Fruit fly (Drosophila melanogaster) whole organism: ENCODE data around the gene Snmp2.

Experiments used
- Dll ChIP-seq: fragments of >200 bp; optimal IDR thresholded peaks from 2 replicates; lab custom pipeline; 2017
- EcR ChIP-seq, 2 experiments: fragments of >200 bp; optimal IDR thresholded peaks; 2 replicates each; lab custom pipeline; 2017; ENCODE audit warnings: missing biosample characterization in 2 of 2, missing genetic modification characterization in 2 of 2, missing genetic modification reagents in 2 of 2
- pan ChIP-seq: fragments of >200 bp; optimal IDR thresholded peaks from 2 replicates; lab custom pipeline; 2017
- psq ChIP-seq: fragments of >200 bp; optimal IDR thresholded peaks from 2 replicates; lab custom pipeline; 2017
- usp ChIP-seq: fragments of >200 bp; optimal IDR thresholded peaks from 2 replicates; lab custom pipeline; 2017; ENCODE audit warnings: missing biosample characterization, missing genetic modification characterization, mixed read lengths

DNA sequence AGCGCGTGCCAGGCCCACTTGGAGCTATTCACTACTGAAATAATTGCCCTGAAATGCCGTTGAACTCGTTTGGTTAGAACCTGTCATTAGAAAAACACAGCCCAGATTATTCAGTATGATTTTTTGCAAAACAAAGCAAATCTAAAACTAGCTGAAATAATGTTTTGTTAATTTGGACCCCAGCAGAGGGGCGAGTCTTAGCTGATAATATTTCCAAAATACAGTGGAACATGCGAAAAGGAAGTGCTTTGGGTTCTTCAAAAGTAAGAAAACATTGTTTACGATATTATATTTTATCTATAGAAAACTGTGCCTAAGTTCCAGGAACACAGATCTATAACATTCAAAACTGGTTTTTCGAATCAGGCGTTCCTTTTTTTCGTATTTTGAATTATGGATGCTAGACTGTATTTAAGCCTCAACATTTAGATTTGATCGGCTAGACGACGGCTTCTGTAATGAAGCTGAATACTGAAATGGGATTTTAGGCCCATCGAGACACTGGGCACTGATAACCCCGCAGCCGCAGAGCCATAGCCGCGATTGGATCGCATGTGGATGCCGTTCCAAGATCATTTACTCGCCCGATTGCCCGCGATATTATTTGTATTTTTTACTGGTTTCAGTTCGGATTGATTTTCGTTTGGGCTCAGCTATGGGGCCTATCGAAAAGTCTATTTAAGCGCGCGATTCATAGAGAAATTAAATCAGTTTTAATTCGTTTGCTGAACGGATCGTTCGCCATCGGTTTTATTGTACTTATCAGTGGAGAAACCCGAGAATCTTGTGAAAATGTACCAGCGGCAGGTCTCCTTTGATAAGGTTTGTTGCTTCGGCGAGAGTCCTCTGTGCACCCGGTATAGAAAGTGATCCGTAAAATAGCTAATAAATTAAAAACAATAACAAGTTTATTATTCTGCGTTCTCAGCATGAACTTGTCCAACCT, 17.3 kb upstream of the Snmp2 start, which contains the start of gene Hn:
- TF ChIP-seq Dll (lab: Kevin White, UChicago) (no peak), pan (lab: Kevin White, UChicago) (no peak), usp (GFP tag; lab: Kevin White, UChicago) (no peak), EcR (GFP tag; optimal IDR thresholded peaks at IDR 0.05; lab: Kevin White, UChicago) (no peak), psq (lab: Kevin White, UChicago) (no peak)
